Comparison of ENCODE assay signal across 4 worm cellular contexts in genomic region chrX:15297396-15297827, ce11.
TF ChIP-seq lines count a peak whose summit lies in the region.

No protein-coding gene starts in this region.

TF ChIP-seq in whole organism, L2 larva, 48 proteins besides CTCF, POLR2A, EP300 and RAD21:
- TF ChIP-seq nhr-237 (tag; optimal IDR thresholded peaks at IDR 0.05; lab: Kevin White, UChicago) (no peak), lin-13 (GFP tag; optimal IDR thresholded peaks at IDR 0.05; lab: Kevin White, UChicago) (peak; percentile 26), nhr-23 (tag; optimal IDR thresholded peaks at IDR 0.05; lab: Kevin White, UChicago) (no peak), sma-9 (GFP tag; optimal IDR thresholded peaks at IDR 0.05; lab: Kevin White, UChicago) (peak; percentile 46), sma-9 (tag; optimal IDR thresholded peaks at IDR 0.05; lab: Kevin White, UChicago) (no peak), ceh-82 (tag; optimal IDR thresholded peaks at IDR 0.05; lab: Kevin White, UChicago) (no peak), nhr-129 (tag; optimal IDR thresholded peaks at IDR 0.05; lab: Kevin White, UChicago) (peak; percentile 10), lin-11 (tag; optimal IDR thresholded peaks at IDR 0.05; lab: Kevin White, UChicago) (no peak), nhr-21 (tag; optimal IDR thresholded peaks at IDR 0.05; lab: Kevin White, UChicago) (peak; percentile 40), F13H6.1 (tag; optimal IDR thresholded peaks at IDR 0.05; lab: Kevin White, UChicago) (peak; percentile 23), peb-1 (tag; optimal IDR thresholded peaks at IDR 0.05; lab: Kevin White, UChicago) (no peak), ceh-16 (tag; optimal IDR thresholded peaks at IDR 0.05; lab: Kevin White, UChicago) (no peak), R02D3.7 (tag; optimal IDR thresholded peaks at IDR 0.05; lab: Kevin White, UChicago) (no peak), Y55F3AM.14 (GFP tag; optimal IDR thresholded peaks at IDR 0.05; lab: Kevin White, UChicago) (peak; percentile 50), fos-1 (tag; optimal IDR thresholded peaks at IDR 0.05; lab: Kevin White, UChicago) (peak; percentile 37), unc-39 (tag; optimal IDR thresholded peaks at IDR 0.05; lab: Kevin White, UChicago) (no peak), crh-2 (tag; optimal IDR thresholded peaks at IDR 0.05; lab: Kevin White, UChicago) (peak; percentile 18), lsy-2 (tag; optimal IDR thresholded peaks at IDR 0.05; lab: Kevin White, UChicago) (peak in 1 of 2 experiments; percentile 16), blmp-1 (tag; optimal IDR thresholded peaks at IDR 0.05; lab: Kevin White, UChicago; ENCODE audit: insufficient read depth) (no peak), sma-3 (GFP tag; optimal IDR thresholded peaks at IDR 0.05; lab: Kevin White, UChicago) (peak; percentile 50)

TF ChIP-seq in whole organism, L4 larva, 104 proteins besides CTCF, POLR2A, EP300 and RAD21 (continues in another document):
- TF ChIP-seq lir-3 (tag; optimal IDR thresholded peaks at IDR 0.05; lab: Kevin White, UChicago) (peak; percentile 65), vab-7 (GFP tag; IDR thresholded peaks at IDR 0.05; lab: Robert Waterston, UW) (peak; percentile 86), lin-1 (GFP tag; IDR thresholded peaks at IDR 0.05; lab: Robert Waterston, UW) (peak; percentile 63; the same call in 1 of the 2 replicates), arid-1 (GFP tag; conservative IDR thresholded peaks at IDR 0.05; lab: Robert Waterston, UW) (peak; percentile 84), duxl-1 (tag; optimal IDR thresholded peaks at IDR 0.05; lab: Kevin White, UChicago; ENCODE audit: poor library complexity) (peak; percentile 72), ztf-7 (tag; optimal IDR thresholded peaks at IDR 0.05; lab: Kevin White, UChicago) (peak; percentile 37), nhr-28 (tag; optimal IDR thresholded peaks at IDR 0.05; lab: Kevin White, UChicago) (no peak), Y75B8A.6 (GFP tag; IDR thresholded peaks at IDR 0.05; lab: Robert Waterston, UW) (no peak), ctbp-1 (GFP tag; IDR thresholded peaks at IDR 0.05; lab: Robert Waterston, UW) (peak; percentile 68; the same call in 1 of the 2 replicates), sdz-12 (GFP tag; optimal IDR thresholded peaks at IDR 0.05; lab: Kevin White, UChicago) (peak; percentile 38), daf-16 (GFP tag; optimal IDR thresholded peaks at IDR 0.05; lab: Kevin White, UChicago) (peak; percentile 55 to 88), daf-16 (tag; optimal IDR thresholded peaks at IDR 0.05; lab: Kevin White, UChicago) (peak; percentile 66), mdt-29 (GFP tag; IDR thresholded peaks at IDR 0.05; lab: Robert Waterston, UW) (peak; percentile 51; the same call in 1 of the 2 replicates), aha-1 (tag; lab: Kevin White, UChicago) (peak; percentile 64), fos-1 (tag; optimal IDR thresholded peaks at IDR 0.05; lab: Kevin White, UChicago) (no peak), pha-4 (GFP tag; IDR thresholded peaks at IDR 0.05; lab: Robert Waterston, UW) (peak; percentile 81), pha-4 (tag; optimal IDR thresholded peaks at IDR 0.05; lab: Kevin White, UChicago) (no peak), unc-39 (tag; optimal IDR thresholded peaks at IDR 0.05; lab: Kevin White, UChicago) (no peak), zip-2 (tag; optimal IDR thresholded peaks at IDR 0.05; lab: Kevin White, UChicago) (peak; percentile 62), dve-1 (tag; optimal IDR thresholded peaks at IDR 0.05; lab: Kevin White, UChicago; ENCODE audit: insufficient read depth) (peak; percentile 83), snpc-1.2 (GFP tag; IDR thresholded peaks at IDR 0.05; lab: Robert Waterston, UW) (peak; percentile 80), F49E8.2 (tag; optimal IDR thresholded peaks at IDR 0.05; lab: Kevin White, UChicago; ENCODE audit: borderline replicate concordance) (peak; percentile 80), unc-130 (GFP tag; optimal IDR thresholded peaks at IDR 0.05; lab: Kevin White, UChicago) (peak; percentile 45), hif-1 (tag; optimal IDR thresholded peaks at IDR 0.05; lab: Kevin White, UChicago) (peak in 1 of 2 experiments; percentile 11)

TF ChIP-seq in whole organism, late embryonic, 69 proteins besides CTCF, POLR2A, EP300 and RAD21 (continues in another document):
- TF ChIP-seq hlh-8 (tag; optimal IDR thresholded peaks at IDR 0.05; lab: Kevin White, UChicago), result peak; percentile 5
- no peak for TF ChIP-seq unc-55 (GFP tag; optimal IDR thresholded peaks at IDR 0.05; lab: Kevin White, UChicago)
- TF ChIP-seq nhr-232 (tag; optimal IDR thresholded peaks at IDR 0.05; lab: Kevin White, UChicago), result peak; percentile 56
- TF ChIP-seq ahr-1 (tag; optimal IDR thresholded peaks at IDR 0.05; lab: Kevin White, UChicago), result no peak
- peak; percentile 37 for TF ChIP-seq npax-4 (tag; optimal IDR thresholded peaks at IDR 0.05; lab: Kevin White, UChicago)
- TF ChIP-seq K02D7.2 (tag; optimal IDR thresholded peaks at IDR 0.05; lab: Kevin White, UChicago), result no peak
- TF ChIP-seq fkh-6 (tag; optimal IDR thresholded peaks at IDR 0.05; lab: Kevin White, UChicago), result peak; percentile 1
- peak; percentile 62 for TF ChIP-seq K09A11.1 (tag; optimal IDR thresholded peaks at IDR 0.05; lab: Kevin White, UChicago; ENCODE audit: insufficient read depth)
- no peak for TF ChIP-seq syd-9 (tag; optimal IDR thresholded peaks at IDR 0.05; lab: Kevin White, UChicago)
- TF ChIP-seq che-1 (tag; optimal IDR thresholded peaks at IDR 0.05; lab: Kevin White, UChicago), result peak; percentile 74
- peak; percentile 64 for TF ChIP-seq ceh-2 (tag; optimal IDR thresholded peaks at IDR 0.05; lab: Kevin White, UChicago)
- TF ChIP-seq unc-86 (tag; optimal IDR thresholded peaks at IDR 0.05; lab: Kevin White, UChicago), result peak; percentile 28
- TF ChIP-seq ceh-45 (GFP tag; IDR thresholded peaks at IDR 0.05; lab: Robert Waterston, UW), result no peak
- TF ChIP-seq rnt-1 (tag; optimal IDR thresholded peaks at IDR 0.05; lab: Kevin White, UChicago), result peak; percentile 12
- no peak for TF ChIP-seq hlh-30 (tag; optimal IDR thresholded peaks at IDR 0.05; lab: Kevin White, UChicago; ENCODE audit: insufficient read depth)
- peak; percentile 23 for TF ChIP-seq eyg-1 (tag; optimal IDR thresholded peaks at IDR 0.05; lab: Kevin White, UChicago)
- peak; percentile 42 for TF ChIP-seq ceh-48 (tag; optimal IDR thresholded peaks at IDR 0.05; lab: Kevin White, UChicago)
- peak; percentile 19 for TF ChIP-seq sox-4 (tag; optimal IDR thresholded peaks at IDR 0.05; lab: Kevin White, UChicago)
- no peak for TF ChIP-seq pqm-1 (tag; optimal IDR thresholded peaks at IDR 0.05; lab: Kevin White, UChicago)
- peak; percentile 31 for TF ChIP-seq T23F11.4 (GFP tag; optimal IDR thresholded peaks at IDR 0.05; lab: Kevin White, UChicago)
- TF ChIP-seq hlh-15 (tag; optimal IDR thresholded peaks at IDR 0.05; lab: Kevin White, UChicago), result no peak
- no peak for TF ChIP-seq ama-1 (optimal IDR thresholded peaks at IDR 0.05; lab: Kevin White, UChicago)
- TF ChIP-seq ceh-22 (tag; optimal IDR thresholded peaks at IDR 0.05; lab: Kevin White, UChicago), result no peak
- TF ChIP-seq fkh-10 (GFP tag; optimal IDR thresholded peaks at IDR 0.05; lab: Kevin White, UChicago), result no peak
- TF ChIP-seq dmd-4 (tag; optimal IDR thresholded peaks at IDR 0.05; lab: Kevin White, UChicago; ENCODE audit: borderline replicate concordance), result no peak
- TF ChIP-seq nfya-1 (tag; optimal IDR thresholded peaks at IDR 0.05; lab: Kevin White, UChicago), result no peak
- TF ChIP-seq pros-1 (tag; optimal IDR thresholded peaks at IDR 0.05; lab: Kevin White, UChicago), result no peak

TF ChIP-seq in whole organism, mixed stage, embryonic, 35 proteins besides CTCF, POLR2A, EP300 and RAD21 (continues in another document):
- no peak for TF ChIP-seq nhr-2 (tag; optimal IDR thresholded peaks at IDR 0.05; lab: Kevin White, UChicago)
- TF ChIP-seq nhr-237 (tag; optimal IDR thresholded peaks at IDR 0.05; lab: Kevin White, UChicago), result no peak
- TF ChIP-seq pha-4 (tag; optimal IDR thresholded peaks at IDR 0.05; lab: Kevin White, UChicago), result no peak
- TF ChIP-seq hlh-1 (tag; optimal IDR thresholded peaks at IDR 0.05; lab: Kevin White, UChicago), result no peak
- TF ChIP-seq cnd-1 (tag; optimal IDR thresholded peaks at IDR 0.05; lab: Kevin White, UChicago), result peak; percentile 83
- TF ChIP-seq elt-1 (tag; optimal IDR thresholded peaks at IDR 0.05; lab: Kevin White, UChicago; ENCODE audit: borderline replicate concordance, insufficient read depth), result no peak
- no peak for TF ChIP-seq mab-5 (tag; optimal IDR thresholded peaks at IDR 0.05; lab: Kevin White, UChicago)
- TF ChIP-seq nhr-12 (tag; optimal IDR thresholded peaks at IDR 0.05; lab: Kevin White, UChicago), result no peak
- TF ChIP-seq flh-1 (GFP tag; optimal IDR thresholded peaks at IDR 0.05; lab: Kevin White, UChicago), result peak; percentile 44
- TF ChIP-seq M03D4.4 (tag; optimal IDR thresholded peaks at IDR 0.05; lab: Kevin White, UChicago), result peak; percentile 84
- peak; percentile 88 for TF ChIP-seq ceh-83 (GFP tag; optimal IDR thresholded peaks at IDR 0.05; lab: Kevin White, UChicago)
- no peak for TF ChIP-seq nhr-76 (tag; optimal IDR thresholded peaks at IDR 0.05; lab: Kevin White, UChicago)
- TF ChIP-seq mep-1 (tag; optimal IDR thresholded peaks at IDR 0.05; lab: Kevin White, UChicago), result no peak
- peak; percentile 80 for TF ChIP-seq sptf-1 (tag; optimal IDR thresholded peaks at IDR 0.05; lab: Kevin White, UChicago)
- TF ChIP-seq unc-120 (tag; optimal IDR thresholded peaks at IDR 0.05; lab: Kevin White, UChicago; ENCODE audit: poor library complexity, severe bottlenecking), result peak; percentile 73
- TF ChIP-seq blmp-1 (tag; optimal IDR thresholded peaks at IDR 0.05; lab: Kevin White, UChicago), result no peak
- no peak for TF ChIP-seq snpc-4 (tag; optimal IDR thresholded peaks at IDR 0.05; lab: Kevin White, UChicago)
- no peak for TF ChIP-seq elt-3 (tag; optimal IDR thresholded peaks at IDR 0.05; lab: Kevin White, UChicago)
- TF ChIP-seq bed-3 (GFP tag; optimal IDR thresholded peaks at IDR 0.05; lab: Kevin White, UChicago), result peak; percentile 67
- peak; percentile 33 for TF ChIP-seq ham-2 (GFP tag; optimal IDR thresholded peaks at IDR 0.05; lab: Kevin White, UChicago)
- TF ChIP-seq zip-8 (tag; optimal IDR thresholded peaks at IDR 0.05; lab: Kevin White, UChicago), result no peak
- TF ChIP-seq sem-2 (GFP tag; optimal IDR thresholded peaks at IDR 0.05; lab: Kevin White, UChicago), result peak; percentile 63
- TF ChIP-seq tbx-8 (GFP tag; optimal IDR thresholded peaks at IDR 0.05; lab: Kevin White, UChicago), result peak; percentile 48
- peak; percentile 59 for TF ChIP-seq lin-32 (GFP tag; optimal IDR thresholded peaks at IDR 0.05; lab: Kevin White, UChicago)
- TF ChIP-seq ceh-43 (GFP tag; optimal IDR thresholded peaks at IDR 0.05; lab: Kevin White, UChicago), result peak; percentile 13
- TF ChIP-seq ceh-39 (tag; optimal IDR thresholded peaks at IDR 0.05; lab: Kevin White, UChicago), result no peak
- peak; percentile 83 for TF ChIP-seq mls-2 (tag; optimal IDR thresholded peaks at IDR 0.05; lab: Kevin White, UChicago)
- TF ChIP-seq ztf-11 (tag; optimal IDR thresholded peaks at IDR 0.05; lab: Kevin White, UChicago), result no peak
- no peak for TF ChIP-seq lin-13 (tag; optimal IDR thresholded peaks at IDR 0.05; lab: Kevin White, UChicago)
- no peak for TF ChIP-seq unc-62 (GFP tag; optimal IDR thresholded peaks at IDR 0.05; lab: Kevin White, UChicago)
- no peak for TF ChIP-seq unc-39 (tag; optimal IDR thresholded peaks at IDR 0.05; lab: Kevin White, UChicago)
